Worm (Caenorhabditis elegans) whole organism, L4 larva: ENCODE results near the gene F47D12.9.

Source experiments
- D1046.2 ChIP-seq: fragments of 200-800 bp; sonication (Bioruptor generic); IDR thresholded peaks from 2 replicates; pipeline ENCODE4 v1.3.6; 2022; ENCODE audit warnings: missing genetic modification characterization, missing compliant biosample characterization
- F10B5.3 ChIP-seq: sonication (generic microtip); optimal IDR thresholded peaks from 2 replicates; lab custom pipeline; 2016; ENCODE audit warnings: mild to moderate bottlenecking, missing genetic modification characterization, missing compliant biosample characterization
- F49E8.2 ChIP-seq: sonication (generic microtip); optimal IDR thresholded peaks from 2 replicates; lab custom pipeline; 2016; ENCODE audit warnings: missing compliant biosample characterization, mild to moderate bottlenecking, missing genetic modification characterization, borderline replicate concordance
- R02D3.7 ChIP-seq: fragments of 150-350 bp; sonication (generic microtip); optimal IDR thresholded peaks from 3 replicates; lab custom pipeline; 2014; ENCODE audit warnings: missing biosample characterization, missing genetic modification characterization
- Y105C5A.15 ChIP-seq: fragments of 200-800 bp; sonication (Bioruptor generic); IDR thresholded peaks from 2 replicates; pipeline ENCODE4 v1.3.6; 2022; ENCODE audit warnings: missing genetic modification characterization, missing compliant biosample characterization
- Y48G9A.11 ChIP-seq: fragments of 200-800 bp; sonication (Bioruptor generic); IDR thresholded peaks from 2 replicates; pipeline ENCODE4 v1.3.6; 2022; ENCODE audit warnings: missing genetic modification reagents, missing genetic modification characterization, missing compliant biosample characterization
- Y75B8A.6 ChIP-seq: fragments of 200-800 bp; sonication (Bioruptor generic); IDR thresholded peaks from 2 replicates; pipeline ENCODE4 v1.3.6; 2022; ENCODE audit warnings: missing genetic modification reagents, missing genetic modification characterization, missing compliant biosample characterization
- ZK337.2 ChIP-seq: fragments of 200-800 bp; sonication (Bioruptor generic); IDR thresholded peaks from 2 replicates; pipeline ENCODE4 v1.3.6; 2022; ENCODE audit warnings: missing genetic modification reagents, missing genetic modification characterization, missing compliant biosample characterization
- ZK546.5 ChIP-seq, 2 experiments: sonication (generic microtip); optimal IDR thresholded peaks; 2 replicates each; lab custom pipeline; 2017; ENCODE audit warnings: missing biosample characterization in 2 of 2, missing genetic modification characterization in 2 of 2
- aha-1 ChIP-seq: fragments of 150-350 bp; peaks from one replicate; lab custom pipeline; 2014; ENCODE audit warnings: missing biosample characterization, missing genetic modification characterization
- ama-1 ChIP-seq: fragments of 150-350 bp; optimal IDR thresholded peaks from 2 replicates; lab custom pipeline; 2014; ENCODE audit warnings: inconsistent platforms, mixed read lengths
- arid-1 ChIP-seq: fragments of 200-800 bp; sonication (Bioruptor generic); conservative IDR thresholded peaks from 2 replicates; pipeline ENCODE4 v1.3.6; 2022; ENCODE audit warnings: missing genetic modification reagents, missing genetic modification characterization, missing compliant biosample characterization
- attf-4 ChIP-seq: sonication (generic microtip); optimal IDR thresholded peaks from 3 replicates; lab custom pipeline; 2017; ENCODE audit warnings: missing biosample characterization, missing genetic modification characterization
- ceh-28 ChIP-seq: fragments of 150-350 bp; optimal IDR thresholded peaks from 2 replicates; lab custom pipeline; 2014; ENCODE audit warnings: missing biosample characterization, missing genetic modification reagents, missing genetic modification characterization
- ceh-32 ChIP-seq: sonication (generic microtip); optimal IDR thresholded peaks from 2 replicates; lab custom pipeline; 2016; ENCODE audit warnings: mild to moderate bottlenecking, missing genetic modification characterization, missing compliant biosample characterization; ENCODE audit not compliant: poor library complexity
- ceh-62 ChIP-seq: sonication (generic microtip); optimal IDR thresholded peaks from 2 replicates; lab custom pipeline; 2017; ENCODE audit warnings: missing biosample characterization, missing genetic modification characterization
- ctbp-1 ChIP-seq: fragments of 200-800 bp; sonication (Bioruptor generic); IDR thresholded peaks from 2 replicates; pipeline ENCODE4 v1.3.6; 2022; ENCODE audit warnings: missing genetic modification reagents, missing genetic modification characterization, missing compliant biosample characterization
- daf-12 ChIP-seq: fragments of 150-350 bp; optimal IDR thresholded peaks from 2 replicates; lab custom pipeline; 2014; ENCODE audit warnings: missing biosample characterization, missing genetic modification reagents, missing genetic modification characterization
- daf-16 ChIP-seq, 3 experiments: sonication (generic microtip); optimal IDR thresholded peaks; 2 replicates each; lab custom pipeline; 2016 to 2017; ENCODE audit warnings: missing genetic modification characterization in 3 of 3, missing genetic modification reagents in 3 of 3, mild to moderate bottlenecking in 2 of 3, missing compliant biosample characterization in 2 of 3, missing biosample characterization in 1 of 3, moderate library complexity in 1 of 3
- daf-19 ChIP-seq: fragments of 200-800 bp; sonication (Bioruptor generic); conservative IDR thresholded peaks from 2 replicates; pipeline ENCODE4 v1.3.6; 2022; ENCODE audit warnings: missing genetic modification characterization, missing compliant biosample characterization
- dmd-6 ChIP-seq: fragments of 200-800 bp; sonication (Bioruptor generic); IDR thresholded peaks from 2 replicates; pipeline ENCODE4 v1.3.6; 2022; ENCODE audit warnings: missing genetic modification reagents, missing genetic modification characterization, missing compliant biosample characterization
- dpl-1 ChIP-seq: fragments of 150-350 bp; optimal IDR thresholded peaks from 2 replicates; lab custom pipeline; 2014; ENCODE audit warnings: missing biosample characterization, missing genetic modification reagents, missing genetic modification characterization
- dve-1 ChIP-seq: sonication (generic microtip); optimal IDR thresholded peaks from 2 replicates; lab custom pipeline; 2017; ENCODE audit warnings: antibody characterized with exemption, mild to moderate bottlenecking, missing genetic modification characterization, missing compliant biosample characterization; ENCODE audit not compliant: insufficient read depth
- gei-8 ChIP-seq: fragments of 200-800 bp; sonication (Bioruptor generic); optimal IDR thresholded peaks from 2 replicates; lab custom pipeline; 2018; ENCODE audit warnings: mild to moderate bottlenecking, missing genetic modification characterization, missing compliant biosample characterization
- hlh-30 ChIP-seq: sonication (generic microtip); optimal IDR thresholded peaks from 2 replicates; lab custom pipeline; 2017; ENCODE audit warnings: antibody characterized with exemption, mild to moderate bottlenecking, missing genetic modification characterization, missing compliant biosample characterization; ENCODE audit not compliant: insufficient read depth
- lin-1 ChIP-seq: fragments of 200-800 bp; sonication (Bioruptor generic); IDR thresholded peaks from 2 replicates; pipeline ENCODE4 v1.3.6; 2022; ENCODE audit warnings: missing genetic modification reagents, missing genetic modification characterization, missing compliant biosample characterization
- lin-29 ChIP-seq: fragments of 200-800 bp; sonication (Bioruptor generic); IDR thresholded peaks from 2 replicates; pipeline ENCODE4 v1.3.6; 2022; ENCODE audit warnings: missing genetic modification reagents, missing genetic modification characterization, missing compliant biosample characterization
- lin-38 ChIP-seq: fragments of 200-800 bp; sonication (Bioruptor generic); IDR thresholded peaks from 2 replicates; pipeline ENCODE4 v1.3.6; 2022; ENCODE audit warnings: missing genetic modification reagents, missing genetic modification characterization, missing compliant biosample characterization
- lin-39 ChIP-seq: fragments of 150-350 bp; optimal IDR thresholded peaks from 2 replicates; lab custom pipeline; 2014; ENCODE audit warnings: missing biosample characterization, missing genetic modification reagents, missing genetic modification characterization
- lsy-2 ChIP-seq, 2 experiments: fragments of 150-350 bp in 1 of 2; sonication (generic microtip) in 1 of 2; optimal IDR thresholded peaks; 2 replicates each; lab custom pipeline; 2014 to 2017; ENCODE audit warnings: missing biosample characterization in 2 of 2, missing genetic modification characterization in 2 of 2
- madf-5 ChIP-seq, 2 experiments: fragments of 200-800 bp; sonication (Bioruptor generic); IDR thresholded peaks; 2 replicates each; pipeline ENCODE4 v1.3.6; 2022; ENCODE audit warnings: missing compliant biosample characterization in 2 of 2, missing genetic modification characterization in 2 of 2
- madf-9 ChIP-seq: fragments of 200-800 bp; sonication (Bioruptor generic); conservative IDR thresholded peaks from 2 replicates; pipeline ENCODE4 v1.3.6; 2022; ENCODE audit warnings: missing genetic modification reagents, missing genetic modification characterization, missing compliant biosample characterization
- mdl-1 ChIP-seq, 2 experiments: fragments of 150-350 bp in 1 of 2; sonication (generic microtip) in 1 of 2; optimal IDR thresholded peaks; 2 replicates each; lab custom pipeline; 2014 to 2017; ENCODE audit warnings: missing biosample characterization in 2 of 2, missing genetic modification characterization in 2 of 2
- mdt-29 ChIP-seq: fragments of 200-800 bp; sonication (Bioruptor generic); IDR thresholded peaks from 2 replicates; pipeline ENCODE4 v1.3.6; 2022; ENCODE audit warnings: missing genetic modification reagents, missing genetic modification characterization, missing compliant biosample characterization
- mes-2 ChIP-seq: sonication (generic microtip); optimal IDR thresholded peaks from 2 replicates; lab custom pipeline; 2016; ENCODE audit warnings: missing genotype, mild to moderate bottlenecking, missing genetic modification characterization, missing compliant biosample characterization; ENCODE audit not compliant: poor library complexity, severe bottlenecking
- nhr-10 ChIP-seq: fragments of 150-350 bp; optimal IDR thresholded peaks from 2 replicates; lab custom pipeline; 2014; ENCODE audit warnings: missing biosample characterization, missing genetic modification characterization
- nhr-111 ChIP-seq: fragments of 200-800 bp; sonication (Bioruptor generic); optimal IDR thresholded peaks from 2 replicates; lab custom pipeline; 2018; ENCODE audit warnings: mild to moderate bottlenecking, missing genetic modification characterization, missing compliant biosample characterization
- nhr-41 ChIP-seq: fragments of 200-800 bp; sonication (Bioruptor generic); IDR thresholded peaks from 2 replicates; pipeline ENCODE4 v1.3.6; 2022; ENCODE audit warnings: missing genetic modification reagents, missing genetic modification characterization, missing compliant biosample characterization
- nhr-6 ChIP-seq: fragments of 150-350 bp; optimal IDR thresholded peaks from 2 replicates; lab custom pipeline; 2014; ENCODE audit warnings: missing biosample characterization, missing genetic modification characterization
- nhr-77 ChIP-seq: fragments of 150-350 bp; optimal IDR thresholded peaks from 2 replicates; lab custom pipeline; 2014; ENCODE audit warnings: missing biosample characterization, missing genetic modification characterization
- saeg-2 ChIP-seq: fragments of 200-800 bp; sonication (Bioruptor generic); IDR thresholded peaks from 2 replicates; pipeline ENCODE4 v1.3.6; 2022; ENCODE audit warnings: missing genetic modification reagents, missing genetic modification characterization, missing compliant biosample characterization
- set-16 ChIP-seq: fragments of 200-800 bp; sonication (Bioruptor generic); IDR thresholded peaks from 2 replicates; pipeline ENCODE4 v1.3.6; 2022; ENCODE audit warnings: missing genetic modification reagents, missing genetic modification characterization, missing compliant biosample characterization
- skn-1 ChIP-seq: fragments of 150-350 bp; optimal IDR thresholded peaks from 2 replicates; lab custom pipeline; 2014; ENCODE audit warnings: missing biosample characterization, missing genetic modification characterization
- snpc-1.2 ChIP-seq: fragments of 200-800 bp; sonication (Bioruptor generic); IDR thresholded peaks from 2 replicates; pipeline ENCODE4 v1.3.6; 2022; ENCODE audit warnings: missing genetic modification reagents, missing genetic modification characterization, missing compliant biosample characterization
- spr-1 ChIP-seq: sonication (generic microtip); optimal IDR thresholded peaks from 2 replicates; lab custom pipeline; 2016; ENCODE audit warnings: mild to moderate bottlenecking, missing genetic modification characterization, missing compliant biosample characterization
- tra-1 ChIP-seq: fragments of 200-800 bp; sonication (Bioruptor generic); IDR thresholded peaks from 2 replicates; pipeline ENCODE4 v1.3.6; 2022; ENCODE audit warnings: missing genetic modification reagents, missing genetic modification characterization, missing compliant biosample characterization
- unc-130 ChIP-seq: sonication (generic microtip); optimal IDR thresholded peaks from 2 replicates; lab custom pipeline; 2016; ENCODE audit warnings: missing genetic modification reagents, missing genetic modification characterization, missing compliant biosample characterization
- ztf-11 ChIP-seq: fragments of 150-350 bp; optimal IDR thresholded peaks from 2 replicates; lab custom pipeline; 2014; ENCODE audit warnings: missing biosample characterization, missing genetic modification characterization

Gene F47D12.9

ce11 chrIII:6283024-6283423, 20.2 kb downstream of the F47D12.9 start:
- TF ChIP-seq nhr-111 (GFP tag; lab: Kevin White, UChicago) (no peak), Y48G9A.11 (peak; percentile 45; the same call in 1 of the 2 replicates), tra-1 (no peak), hlh-30 (tag; lab: Kevin White, UChicago) (no peak), lin-38 (GFP tag; lab: Robert Waterston, UW) (peak; percentile 46; the same call in 1 of the 2 replicates), nhr-6 (tag; lab: Kevin White, UChicago) (no peak)
- TF ChIP-seq, all 104 proteins: peak for 2

DNA sequence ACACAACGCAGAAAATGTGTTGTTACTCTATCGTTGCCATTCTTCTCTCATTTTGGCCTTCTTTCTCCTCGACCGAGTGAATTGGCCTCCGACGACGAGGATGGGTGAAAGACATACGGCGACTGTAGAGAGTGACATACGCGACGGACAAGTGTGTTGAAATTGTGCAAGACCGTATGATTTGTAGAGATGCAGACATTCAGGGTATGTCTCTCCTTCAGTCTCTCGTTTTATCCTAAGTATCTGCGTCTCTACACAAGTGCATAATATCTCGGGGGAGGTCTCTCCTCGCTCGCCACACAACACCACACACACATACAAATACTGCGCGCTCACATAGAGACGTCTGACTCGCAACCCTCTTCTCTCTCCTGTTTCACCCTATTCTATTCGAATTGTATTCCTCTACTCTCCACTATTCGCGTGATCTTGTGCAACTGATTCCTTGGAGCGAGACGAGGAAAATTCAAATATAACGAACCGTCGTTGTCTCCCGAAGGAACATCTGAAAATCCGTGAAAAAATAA, 23.0 kb downstream of the F47D12.9 start, which contains the start of gene hmg-1.2:
hmg-1.2 (plus strand) TSS at position 311 of the 527 bp plus-strand sequence.
- TF ChIP-seq snpc-1.2 (no peak), ztf-11 (no peak), saeg-2 (no peak), ceh-28 (tag; lab: Kevin White, UChicago) (no peak), set-16 (GFP tag; lab: Robert Waterston, UW) (peak; percentile 31; the same call in 1 of the 2 replicates), ama-1 (lab: Kevin White, UChicago) (peak; percentile 67), lin-29 (no peak), gei-8 (GFP tag; lab: Kevin White, UChicago) (peak; percentile 30), ctbp-1 (peak; percentile 63; the same call in 1 of the 2 replicates), attf-4 (tag; lab: Kevin White, UChicago) (no peak), ZK337.2 (GFP tag; lab: Robert Waterston, UW) (no peak), daf-16 (GFP tag; optimal IDR thresholded peaks at IDR 0.05; lab: Kevin White, UChicago) (peak; percentile 66 to 81), daf-16 (tag; optimal IDR thresholded peaks at IDR 0.05; lab: Kevin White, UChicago) (peak; percentile 67), ceh-32 (tag; lab: Kevin White, UChicago) (no peak), nhr-6 (tag; lab: Kevin White, UChicago) (peak; percentile 39), nhr-10 (tag; lab: Kevin White, UChicago) (peak; percentile 75), unc-130 (GFP tag; lab: Kevin White, UChicago) (no peak), daf-19 (GFP tag; lab: Robert Waterston, UW) (0 out of 2 replicates have a peak, but pooled peaks have one; percentile 66), hlh-30 (tag; lab: Kevin White, UChicago) (peak; percentile 93), madf-9 (GFP tag; lab: Robert Waterston, UW) (0 out of 2 replicates have a peak, but pooled peaks have one; percentile 40), mes-2 (peak; percentile 66), ZK546.5 (tag; optimal IDR thresholded peaks at IDR 0.05; lab: Kevin White, UChicago) (no peak), Y75B8A.6 (no peak), lin-39 (tag; lab: Kevin White, UChicago) (no peak), dpl-1 (peak; percentile 62), aha-1 (tag; lab: Kevin White, UChicago) (peak; percentile 91), R02D3.7 (no peak), lin-1 (GFP tag; lab: Robert Waterston, UW) (peak; percentile 33; the same call in 1 of the 2 replicates), mdl-1 (tag; optimal IDR thresholded peaks at IDR 0.05; lab: Kevin White, UChicago) (peak; percentile 83 to 87), spr-1 (peak; percentile 70), nhr-77 (tag; lab: Kevin White, UChicago) (peak; percentile 47), D1046.2 (no peak), dmd-6 (GFP tag; lab: Robert Waterston, UW) (peak; percentile 66), lsy-2 (tag; optimal IDR thresholded peaks at IDR 0.05; lab: Kevin White, UChicago) (peak; percentile 54 to 83), madf-5 (GFP tag; IDR thresholded peaks at IDR 0.05; lab: Robert Waterston, UW) (no peak), Y105C5A.15 (no peak), skn-1 (tag; lab: Kevin White, UChicago) (no peak), daf-12 (no peak), F49E8.2 (tag; lab: Kevin White, UChicago) (no peak), mdt-29 (no peak), F10B5.3 (tag; lab: Kevin White, UChicago) (peak; percentile 58), nhr-41 (GFP tag; lab: Robert Waterston, UW) (no peak), dve-1 (tag; lab: Kevin White, UChicago) (peak; percentile 84), ceh-62 (tag; lab: Kevin White, UChicago) (no peak), arid-1 (GFP tag; lab: Robert Waterston, UW) (peak; percentile 77)
